Worm (Caenorhabditis elegans): ENCODE results near the gene Y38E10A.34.

ce11 chrII:12640370-12640769 is 9.4 kb downstream of the Y38E10A.34 start, which contains the start of gene nhr-235:
- TF ChIP-seq blmp-1 (tag; optimal IDR thresholded peaks at IDR 0.05) (no peak), nhr-12 (tag; optimal IDR thresholded peaks at IDR 0.05) (no peak), flh-1 (GFP tag; optimal IDR thresholded peaks at IDR 0.05) (no peak), unc-62 (GFP tag; optimal IDR thresholded peaks at IDR 0.05) (no peak), mep-1 (tag; optimal IDR thresholded peaks at IDR 0.05) (no peak), unc-39 (tag; optimal IDR thresholded peaks at IDR 0.05) (no peak), lsy-2 (tag; optimal IDR thresholded peaks at IDR 0.05) (no peak), nhr-28 (tag; optimal IDR thresholded peaks at IDR 0.05) (no peak), ceh-43 (GFP tag; optimal IDR thresholded peaks at IDR 0.05) (no peak), nhr-76 (tag; optimal IDR thresholded peaks at IDR 0.05) (no peak)
